Fruit fly (Drosophila melanogaster) whole organism, embryonic: Measurements from ENCODE around the gene CG7601.

Source experiments
- B-H2 ChIP-seq: fragments of 200-800 bp; sonication (Bioruptor generic); optimal IDR thresholded peaks from 2 replicates; lab custom pipeline; 2018; ENCODE audit warnings: missing biosample characterization, mild to moderate bottlenecking, missing genetic modification characterization
- CG10274 ChIP-seq: fragments of 200-800 bp; sonication (Bioruptor generic); optimal IDR thresholded peaks from 3 replicates; lab custom pipeline; 2017; ENCODE audit warnings: missing biosample characterization, mild to moderate bottlenecking, missing genetic modification characterization
- CG12155 ChIP-seq: fragments of 200-800 bp; sonication (Bioruptor generic); optimal IDR thresholded peaks from 3 replicates; lab custom pipeline; 2016; ENCODE audit warnings: missing biosample characterization, missing genetic modification characterization
- CG1233 ChIP-seq: fragments of 200-800 bp; sonication (Bioruptor generic); optimal IDR thresholded peaks from 4 replicates; lab custom pipeline; 2018; ENCODE audit warnings: missing biosample characterization, mild to moderate bottlenecking, missing genetic modification characterization
- CG12659 ChIP-seq: fragments of 200-800 bp; sonication (Bioruptor generic); optimal IDR thresholded peaks from 3 replicates; lab custom pipeline; 2017; ENCODE audit warnings: mild to moderate bottlenecking, missing biosample characterization, missing genetic modification reagents, missing genetic modification characterization
- CG13123 ChIP-seq: fragments of 200-800 bp; sonication (Bioruptor generic); optimal IDR thresholded peaks from 2 replicates; lab custom pipeline; 2016; ENCODE audit warnings: missing biosample characterization, missing genetic modification characterization
- CG14965 ChIP-seq: fragments of 200-800 bp; sonication (Bioruptor generic); optimal IDR thresholded peaks from 2 replicates; lab custom pipeline; 2016; ENCODE audit warnings: missing biosample characterization, missing genetic modification characterization, borderline replicate concordance
- CG15073 ChIP-seq: fragments of 200-800 bp; sonication (Bioruptor generic); optimal IDR thresholded peaks from 2 replicates; lab custom pipeline; 2016; ENCODE audit warnings: missing biosample characterization, missing genetic modification characterization
- CG2129 ChIP-seq: fragments of 200-800 bp; sonication (Bioruptor generic); IDR thresholded peaks from 2 replicates; pipeline ENCODE4 v1.3.6; 2022; ENCODE audit warnings: missing biosample characterization, missing genetic modification characterization; ENCODE audit not compliant: partially characterized antibody
- CG2199 ChIP-seq: fragments of 200-800 bp; sonication (Bioruptor generic); IDR thresholded peaks from 3 replicates; pipeline ENCODE4 v1.3.6; 2022; ENCODE audit warnings: missing biosample characterization, missing genetic modification characterization
- CG3065 ChIP-seq: fragments of 200-800 bp; sonication (Bioruptor generic); optimal IDR thresholded peaks from 2 replicates; lab custom pipeline; 2016; ENCODE audit warnings: missing biosample characterization, missing genetic modification characterization
- CG31388 ChIP-seq: fragments of 200-800 bp; sonication (Bioruptor generic); optimal IDR thresholded peaks from 2 replicates; lab custom pipeline; 2016; ENCODE audit warnings: missing biosample characterization, missing genetic modification characterization
- CG34224 ChIP-seq: fragments of 200-800 bp; sonication (Bioruptor generic); IDR thresholded peaks from 3 replicates; pipeline ENCODE4 v1.3.6; 2022; ENCODE audit warnings: missing biosample characterization, missing genetic modification characterization; ENCODE audit not compliant: partially characterized antibody
- CG4707 ChIP-seq: fragments of 200-800 bp; sonication (Bioruptor generic); optimal IDR thresholded peaks from 2 replicates; lab custom pipeline; 2018; ENCODE audit warnings: missing biosample characterization, mild to moderate bottlenecking, missing genetic modification characterization, moderate library complexity
- CG5180 ChIP-seq: fragments of 200-800 bp; sonication (Bioruptor generic); optimal IDR thresholded peaks from 3 replicates; lab custom pipeline; 2017; ENCODE audit warnings: missing biosample characterization, missing genetic modification characterization, mild to moderate bottlenecking, moderate library complexity, missing genetic modification reagents
- CG8359 ChIP-seq: fragments of 200-800 bp; sonication (Bioruptor generic); optimal IDR thresholded peaks from 2 replicates; lab custom pipeline; 2017; ENCODE audit warnings: missing biosample characterization, mild to moderate bottlenecking, missing genetic modification characterization, borderline replicate concordance
- CG8478 ChIP-seq: fragments of >200 bp; optimal IDR thresholded peaks from 2 replicates; lab custom pipeline; 2018
- CrebB ChIP-seq: fragments of 200-800 bp; sonication (Bioruptor generic); optimal IDR thresholded peaks from 3 replicates; lab custom pipeline; 2018; ENCODE audit warnings: missing biosample characterization, mild to moderate bottlenecking, missing genetic modification characterization
- Dfd ChIP-seq, 2 experiments: fragments of >200 bp; optimal IDR thresholded peaks; 2 replicates each; lab custom pipeline; 2017; ENCODE audit warnings: missing biosample characterization in 2 of 2, missing genetic modification characterization in 2 of 2
- Dp ChIP-seq: fragments of 200-800 bp; sonication (Bioruptor generic); optimal IDR thresholded peaks from 2 replicates; lab custom pipeline; 2018; ENCODE audit warnings: missing biosample characterization, mild to moderate bottlenecking, missing genetic modification characterization, moderate library complexity
- E2f2 ChIP-seq: fragments of 200-800 bp; sonication (Bioruptor generic); IDR thresholded peaks from 2 replicates; pipeline ENCODE4 v1.3.6; 2022; ENCODE audit warnings: missing biosample characterization, missing genetic modification characterization
- Fer2 ChIP-seq: fragments of 200-800 bp; sonication (Bioruptor generic); optimal IDR thresholded peaks from 2 replicates; lab custom pipeline; 2018; ENCODE audit warnings: missing biosample characterization, mild to moderate bottlenecking, missing genetic modification characterization, moderate library complexity
- GATAe ChIP-seq: fragments of 200-800 bp; sonication (Bioruptor generic); conservative IDR thresholded peaks from 2 replicates; pipeline ENCODE4 v1.3.6; 2022; ENCODE audit warnings: missing biosample characterization, missing genetic modification characterization
- HLH3B ChIP-seq: fragments of 200-800 bp; sonication (Bioruptor generic); IDR thresholded peaks from 2 replicates; pipeline ENCODE4 v1.3.6; 2022; ENCODE audit warnings: missing biosample characterization, missing genetic modification characterization
- Hr3 ChIP-seq: fragments of 200-800 bp; sonication (Bioruptor generic); optimal IDR thresholded peaks from 3 replicates; lab custom pipeline; 2016; ENCODE audit warnings: missing biosample characterization, missing genetic modification characterization
- Hr39 ChIP-seq: fragments of >200 bp; optimal IDR thresholded peaks from 2 replicates; lab custom pipeline; 2017
- Jarid2 ChIP-seq: fragments of 200-800 bp; sonication (Bioruptor generic); optimal IDR thresholded peaks from 3 replicates; lab custom pipeline; 2017; ENCODE audit warnings: mild to moderate bottlenecking, missing biosample characterization, missing genetic modification reagents, missing genetic modification characterization
- Myb ChIP-seq: fragments of 200-800 bp; sonication (Bioruptor generic); optimal IDR thresholded peaks from 2 replicates; lab custom pipeline; 2016; ENCODE audit warnings: missing biosample characterization, missing genetic modification characterization
- Oli ChIP-seq: fragments of 200-800 bp; sonication (Bioruptor generic); optimal IDR thresholded peaks from 2 replicates; lab custom pipeline; 2018; ENCODE audit warnings: missing biosample characterization, mild to moderate bottlenecking, missing genetic modification characterization, moderate library complexity
- Rx ChIP-seq: fragments of 200-800 bp; sonication (Bioruptor generic); IDR thresholded peaks from 2 replicates; pipeline ENCODE4 v1.3.6; 2022; ENCODE audit warnings: missing biosample characterization, missing genetic modification characterization
- Spps ChIP-seq: fragments of 200-800 bp; sonication (Bioruptor generic); optimal IDR thresholded peaks from 2 replicates; lab custom pipeline; 2018; ENCODE audit warnings: missing biosample characterization, mild to moderate bottlenecking, missing genetic modification characterization
- Sry-β ChIP-seq: fragments of 200-800 bp; sonication (Bioruptor generic); optimal IDR thresholded peaks from 2 replicates; lab custom pipeline; 2018; ENCODE audit warnings: missing biosample characterization, mild to moderate bottlenecking, missing genetic modification characterization, moderate library complexity
- Sry-δ ChIP-seq: fragments of 200-800 bp; sonication (Bioruptor generic); optimal IDR thresholded peaks from 2 replicates; lab custom pipeline; 2016; ENCODE audit warnings: missing biosample characterization, missing genetic modification characterization
- br ChIP-seq: fragments of >200 bp; optimal IDR thresholded peaks from 2 replicates; lab custom pipeline; 2017
- btn ChIP-seq: fragments of 200-800 bp; sonication (Bioruptor generic); optimal IDR thresholded peaks from 2 replicates; lab custom pipeline; 2016; ENCODE audit warnings: missing biosample characterization, missing genetic modification characterization
- danr ChIP-seq: fragments of 200-800 bp; sonication (Bioruptor generic); IDR thresholded peaks from 2 replicates; pipeline ENCODE4 v1.3.6; 2022; ENCODE audit warnings: missing biosample characterization, missing genetic modification characterization
- ewg ChIP-seq: fragments of 200-800 bp; sonication (Bioruptor generic); optimal IDR thresholded peaks from 3 replicates; lab custom pipeline; 2017; ENCODE audit warnings: mild to moderate bottlenecking, missing biosample characterization, missing genetic modification reagents, missing genetic modification characterization
- fd96Cb ChIP-seq: fragments of 200-800 bp; sonication (Bioruptor generic); optimal IDR thresholded peaks from 2 replicates; lab custom pipeline; 2018; ENCODE audit warnings: missing biosample characterization, mild to moderate bottlenecking, missing genetic modification characterization, moderate library complexity
- ftz-f1 ChIP-seq: fragments of 200-800 bp; sonication (Bioruptor generic); optimal IDR thresholded peaks from 2 replicates; lab custom pipeline; 2016; ENCODE audit warnings: missing biosample characterization, missing genetic modification characterization
- grau ChIP-seq: fragments of 200-800 bp; optimal IDR thresholded peaks from 3 replicates; lab custom pipeline; 2019; ENCODE audit warnings: missing biosample characterization, mild to moderate bottlenecking, missing genetic modification characterization, moderate library complexity
- gsb ChIP-seq: fragments of 200-800 bp; sonication (Bioruptor generic); IDR thresholded peaks from 2 replicates; pipeline ENCODE4 v1.3.6; 2022; ENCODE audit warnings: missing biosample characterization, missing genetic modification characterization
- ham ChIP-seq: fragments of 200-800 bp; sonication (Bioruptor generic); IDR thresholded peaks from 2 replicates; pipeline ENCODE4 v1.3.6; 2022; ENCODE audit warnings: missing biosample characterization, missing genetic modification characterization
- hth ChIP-seq: fragments of >200 bp; optimal IDR thresholded peaks from 2 replicates; lab custom pipeline; 2017; ENCODE audit warnings: inconsistent platforms
- inv ChIP-seq: fragments of 200-800 bp; sonication (Bioruptor generic); IDR thresholded peaks from 2 replicates; pipeline ENCODE4 v1.3.6; 2022; ENCODE audit warnings: missing biosample characterization, missing genetic modification characterization; ENCODE audit not compliant: partially characterized antibody
- nmo ChIP-seq: fragments of 200-800 bp; sonication (Bioruptor generic); optimal IDR thresholded peaks from 2 replicates; lab custom pipeline; 2018; ENCODE audit warnings: missing biosample characterization, mild to moderate bottlenecking, missing genetic modification characterization, moderate library complexity
- pfk ChIP-seq: fragments of 200-800 bp; sonication (Bioruptor generic); optimal IDR thresholded peaks from 2 replicates; lab custom pipeline; 2018; ENCODE audit warnings: missing biosample characterization, mild to moderate bottlenecking, missing genetic modification characterization, moderate library complexity
- ro ChIP-seq: fragments of 200-800 bp; sonication (Bioruptor generic); IDR thresholded peaks from 2 replicates; pipeline ENCODE4 v1.3.6; 2022; ENCODE audit warnings: missing biosample characterization, missing genetic modification characterization
- row ChIP-seq: fragments of 200-800 bp; sonication (Bioruptor generic); IDR thresholded peaks from 3 replicates; pipeline ENCODE4 v1.3.6; 2022; ENCODE audit warnings: missing biosample characterization, missing genetic modification characterization
- scrt ChIP-seq: fragments of 200-800 bp; sonication (Bioruptor generic); optimal IDR thresholded peaks from 2 replicates; lab custom pipeline; 2018; ENCODE audit warnings: missing biosample characterization, mild to moderate bottlenecking, missing genetic modification characterization, moderate library complexity
- sens ChIP-seq: fragments of 200-800 bp; sonication (Bioruptor generic); peaks from one replicate; lab custom pipeline; 2016; ENCODE audit warnings: missing biosample characterization, missing genetic modification characterization
- usp ChIP-seq: fragments of >200 bp; optimal IDR thresholded peaks from 2 replicates; lab custom pipeline; 2017; ENCODE audit warnings: missing biosample characterization, missing genetic modification characterization
- zfh2 ChIP-seq: fragments of 200-800 bp; sonication (Bioruptor generic); optimal IDR thresholded peaks from 2 replicates; lab custom pipeline; 2016; ENCODE audit warnings: missing biosample characterization, missing genetic modification characterization

The CG7601 gene

dm6 chr3R:29771645-29772089 lies 35.1 kb upstream of the CG7601 start (continued):
- TF ChIP-seq CrebB (tag; lab: Kevin White, UChicago) (peak; percentile 53), sens (no peak), Hr39 (lab: Kevin White, UChicago) (no peak), CG2129 (GFP tag; lab: Robert Waterston, UW) (0 out of 2 replicates have a peak, but pooled peaks have one; percentile 13), CG12155 (GFP tag; lab: Kevin White, UChicago) (no peak), CG14965 (GFP tag; lab: Kevin White, UChicago) (no peak), HLH3B (GFP tag; lab: Robert Waterston, UW) (peak; percentile 30; the same call in 1 of the 2 replicates), pfk (GFP tag; lab: Kevin White, UChicago) (no peak), danr (no peak), row (GFP tag; lab: Robert Waterston, UW) (no peak), Myb (GFP tag; lab: Kevin White, UChicago) (no peak), CG15073 (no peak), CG8478 (lab: Kevin White, UChicago) (no peak), CG10274 (GFP tag; lab: Kevin White, UChicago) (no peak), scrt (GFP tag; lab: Kevin White, UChicago) (no peak), Spps (no peak), Rx (GFP tag; lab: Robert Waterston, UW) (no peak), Oli (tag; lab: Kevin White, UChicago) (no peak), ro (no peak), CG31388 (GFP tag; lab: Kevin White, UChicago) (no peak), Dfd (GFP tag; optimal IDR thresholded peaks at IDR 0.05; lab: Kevin White, UChicago) (no peak), B-H2 (GFP tag; lab: Kevin White, UChicago) (peak; percentile 24), Sry-β (GFP tag; lab: Kevin White, UChicago) (no peak), E2f2 (GFP tag; lab: Robert Waterston, UW) (peak; percentile 31; the same call in 1 of the 2 replicates), GATAe (no peak), zfh2 (GFP tag; lab: Kevin White, UChicago) (no peak), grau (tag; lab: Kevin White, UChicago) (no peak), CG1233 (no peak), inv (GFP tag; lab: Robert Waterston, UW) (peak; percentile 33; the same call in 1 of the 2 replicates), CG4707 (GFP tag; lab: Kevin White, UChicago) (peak; percentile 67), usp (GFP tag; lab: Kevin White, UChicago) (no peak), gsb (GFP tag; lab: Robert Waterston, UW) (no peak), CG13123 (GFP tag; lab: Kevin White, UChicago) (no peak), CG5180 (GFP tag; lab: Kevin White, UChicago) (no peak), ftz-f1 (GFP tag; lab: Kevin White, UChicago) (no peak), fd96Cb (no peak), Hr3 (GFP tag; lab: Kevin White, UChicago) (no peak), nmo (GFP tag; lab: Kevin White, UChicago) (no peak), CG3065 (no peak), Dp (GFP tag; lab: Kevin White, UChicago) (peak; percentile 57), Sry-δ (GFP tag; lab: Kevin White, UChicago) (no peak), br (lab: Kevin White, UChicago) (no peak), CG2199 (0 out of 3 replicates have a peak, but pooled peaks have one; percentile 64), CG12659 (GFP tag; lab: Kevin White, UChicago) (no peak), Fer2 (tag; lab: Kevin White, UChicago) (no peak), btn (no peak), hth (lab: Kevin White, UChicago) (no peak), CG8359 (GFP tag; lab: Kevin White, UChicago) (no peak), CG34224 (GFP tag; lab: Robert Waterston, UW) (peak; percentile 87), ewg (GFP tag; lab: Kevin White, UChicago) (no peak), Jarid2 (no peak), ham (GFP tag; lab: Robert Waterston, UW) (no peak)
